Worm (Caenorhabditis elegans) whole organism, midembryonic: ENCODE data around the gene Y49F6C.7.

Experiments used
- T22C8.4 ChIP-seq: fragments of 200-800 bp; sonication (Bioruptor generic); IDR thresholded peaks from 2 replicates; pipeline ENCODE4 v1.3.6; 2022; ENCODE audit warnings: missing genetic modification characterization, missing compliant biosample characterization
- cog-1 ChIP-seq: sonication (generic microtip); optimal IDR thresholded peaks from 2 replicates; lab custom pipeline; 2016; ENCODE audit warnings: missing genetic modification characterization, missing compliant biosample characterization
- flt-1 ChIP-seq: fragments of 200-800 bp; sonication (Bioruptor generic); IDR thresholded peaks from 2 replicates; pipeline ENCODE4 v1.3.6; 2022; ENCODE audit warnings: missing genetic modification characterization, missing compliant biosample characterization
- klf-2 ChIP-seq: fragments of 200-800 bp; sonication (Bioruptor generic); conservative IDR thresholded peaks from 2 replicates; pipeline ENCODE4 v1.3.6; 2022; ENCODE audit warnings: missing genetic modification reagents, missing genetic modification characterization, missing compliant biosample characterization
- med-1 ChIP-seq: sonication (generic microtip); optimal IDR thresholded peaks from 2 replicates; lab custom pipeline; 2017; ENCODE audit warnings: missing genetic modification characterization, mild to moderate bottlenecking, missing compliant biosample characterization, antibody characterized with exemption, missing genetic modification reagents; ENCODE audit not compliant: insufficient read depth
- ref-1 ChIP-seq: fragments of 200-800 bp; sonication (Bioruptor generic); conservative IDR thresholded peaks from 2 replicates; pipeline ENCODE4 v1.3.6; 2022; ENCODE audit warnings: missing genetic modification reagents, missing genetic modification characterization, missing compliant biosample characterization
- tab-1 ChIP-seq: fragments of 200-800 bp; sonication (Bioruptor generic); IDR thresholded peaks from 2 replicates; pipeline ENCODE4 v1.3.6; 2022; ENCODE audit warnings: missing genetic modification characterization, missing compliant biosample characterization
- ztf-23 ChIP-seq: fragments of 200-800 bp; sonication (Bioruptor generic); IDR thresholded peaks from 2 replicates; pipeline ENCODE4 v1.3.6; 2022; ENCODE audit warnings: missing genetic modification reagents, missing genetic modification characterization, missing compliant biosample characterization
- ztf-29 ChIP-seq: fragments of 200-800 bp; sonication (Bioruptor generic); IDR thresholded peaks from 2 replicates; pipeline ENCODE4 v1.3.6; 2022; ENCODE audit warnings: missing genetic modification reagents, missing genetic modification characterization, missing compliant biosample characterization

Y49F6C.7 gene

ce11 chrII:3368097-3368496 is at the start of gene Y49F6C.7:
Gene Y49F6C.7 (minus strand): TSS chrII:3368197.
- TF ChIP-seq cog-1 (tag; lab: Kevin White, UChicago) (no peak), flt-1 (GFP tag; lab: Robert Waterston, UW) (no peak), tab-1 (no peak), med-1 (GFP tag; lab: Kevin White, UChicago) (no peak)

- no peak for TF ChIP-seq flt-1 (GFP tag; lab: Robert Waterston, UW)
- no peak for TF ChIP-seq T22C8.4
- TF ChIP-seq ref-1 (GFP tag; lab: Robert Waterston, UW), result no peak
- no peak for TF ChIP-seq med-1 (GFP tag; lab: Kevin White, UChicago)
- TF ChIP-seq ztf-23 (GFP tag; lab: Robert Waterston, UW), result no peak
Measured at ce11 chrII:3416528-3416927, 48.5 kb upstream of the Y49F6C.7 start, which contains the start of gene nep-6. Gene nep-6 (plus strand): TSS chrII:3416828.

ce11 chrII:3414383-3414910 is 46.5 kb upstream of the Y49F6C.7 start, which contains the start of the genes F18A12.7 and F18A12.2:
Gene F18A12.7 (minus strand): TSS chrII:3414483.
Gene F18A12.2 (plus strand): TSS chrII:3414860.
- TF ChIP-seq med-1 (GFP tag; lab: Kevin White, UChicago) (no peak), ref-1 (GFP tag; lab: Robert Waterston, UW) (no peak), tab-1 (no peak), ztf-23 (GFP tag; lab: Robert Waterston, UW) (no peak), klf-2 (GFP tag; lab: Robert Waterston, UW) (no peak), flt-1 (GFP tag; lab: Robert Waterston, UW) (no peak), cog-1 (tag; lab: Kevin White, UChicago) (no peak), T22C8.4 (no peak), ztf-29 (GFP tag; lab: Robert Waterston, UW) (no peak)

ce11 chrII:3403535-3403934 is 35.5 kb upstream of the Y49F6C.7 start, which contains the start of gene nep-8:
Gene nep-8 (plus strand): TSS chrII:3403835.
- TF ChIP-seq ztf-23 (GFP tag; lab: Robert Waterston, UW) (no peak), ref-1 (GFP tag; lab: Robert Waterston, UW) (no peak), cog-1 (tag; lab: Kevin White, UChicago) (no peak), tab-1 (no peak), T22C8.4 (no peak), med-1 (GFP tag; lab: Kevin White, UChicago) (no peak), ztf-29 (GFP tag; lab: Robert Waterston, UW) (no peak), flt-1 (GFP tag; lab: Robert Waterston, UW) (no peak)

- TF ChIP-seq ztf-23 (GFP tag; lab: Robert Waterston, UW), result no peak
- TF ChIP-seq flt-1 (GFP tag; lab: Robert Waterston, UW), result no peak
- TF ChIP-seq cog-1 (tag; lab: Kevin White, UChicago), result no peak
- no peak for TF ChIP-seq T22C8.4
- TF ChIP-seq med-1 (GFP tag; lab: Kevin White, UChicago), result no peak
- no peak for TF ChIP-seq ref-1 (GFP tag; lab: Robert Waterston, UW)
- TF ChIP-seq klf-2 (GFP tag; lab: Robert Waterston, UW), result no peak
- no peak for TF ChIP-seq tab-1
- TF ChIP-seq ztf-29 (GFP tag; lab: Robert Waterston, UW), result no peak
Measured at ce11 chrII:3402854-3403253, 34.9 kb upstream of the Y49F6C.7 start, which contains the start of gene nep-10. Gene nep-10 (minus strand): TSS chrII:3402954.

ce11 chrII:3399212-3399611 is 31.2 kb upstream of the Y49F6C.7 start, which contains the start of gene nep-9:
Gene nep-9 (minus strand): TSS chrII:3399312.
- no peak for TF ChIP-seq tab-1
- no peak for TF ChIP-seq klf-2 (GFP tag; lab: Robert Waterston, UW)
- no peak for TF ChIP-seq ref-1 (GFP tag; lab: Robert Waterston, UW)
- no peak for TF ChIP-seq cog-1 (tag; lab: Kevin White, UChicago)
- TF ChIP-seq ztf-23 (GFP tag; lab: Robert Waterston, UW), result no peak
- TF ChIP-seq ztf-29 (GFP tag; lab: Robert Waterston, UW), result no peak

ce11 chrII:3395484-3395883 is 27.5 kb upstream of the Y49F6C.7 start, which contains the start of gene nep-20:
Gene nep-20 (minus strand): TSS chrII:3395584.
- TF ChIP-seq med-1 (GFP tag; lab: Kevin White, UChicago) (no peak), flt-1 (GFP tag; lab: Robert Waterston, UW) (no peak), T22C8.4 (no peak), ref-1 (GFP tag; lab: Robert Waterston, UW) (no peak), cog-1 (tag; lab: Kevin White, UChicago) (no peak), tab-1 (no peak), klf-2 (GFP tag; lab: Robert Waterston, UW) (no peak), ztf-23 (GFP tag; lab: Robert Waterston, UW) (no peak), ztf-29 (GFP tag; lab: Robert Waterston, UW) (no peak)

- TF ChIP-seq T22C8.4 (no peak), tab-1 (no peak), ztf-23 (GFP tag; lab: Robert Waterston, UW) (no peak), cog-1 (tag; lab: Kevin White, UChicago) (no peak), ref-1 (GFP tag; lab: Robert Waterston, UW) (no peak), klf-2 (GFP tag; lab: Robert Waterston, UW) (no peak), med-1 (GFP tag; lab: Kevin White, UChicago) (no peak), ztf-29 (GFP tag; lab: Robert Waterston, UW) (no peak), flt-1 (GFP tag; lab: Robert Waterston, UW) (no peak)
Measured at ce11 chrII:3387503-3387902, 19.5 kb upstream of the Y49F6C.7 start, which contains the start of gene T06D4.6. Gene T06D4.6 (minus strand): TSS chrII:3387603.

ce11 chrII:3385736-3386135 is 17.7 kb upstream of the Y49F6C.7 start, which contains the start of gene T06D4.2:
Gene T06D4.2 (minus strand): TSS chrII:3385905.
- no peak for TF ChIP-seq ref-1 (GFP tag; lab: Robert Waterston, UW)
- no peak for TF ChIP-seq ztf-23 (GFP tag; lab: Robert Waterston, UW)
- TF ChIP-seq cog-1 (tag; lab: Kevin White, UChicago), result no peak
- TF ChIP-seq flt-1 (GFP tag; lab: Robert Waterston, UW), result no peak
- TF ChIP-seq ztf-29 (GFP tag; lab: Robert Waterston, UW), result no peak
- no peak for TF ChIP-seq klf-2 (GFP tag; lab: Robert Waterston, UW)
- TF ChIP-seq tab-1, result no peak
- no peak for TF ChIP-seq T22C8.4
- no peak for TF ChIP-seq med-1 (GFP tag; lab: Kevin White, UChicago)
